Worm (Caenorhabditis elegans) whole organism, late embryonic: ENCODE measurements around the gene wago-5.

Experiments
- C08G9.2 ChIP-seq: sonication (generic microtip); optimal IDR thresholded peaks from 2 replicates; lab custom pipeline; 2016; ENCODE audit warnings: mild to moderate bottlenecking, missing genetic modification characterization, moderate library complexity, missing compliant biosample characterization
- K02D7.2 ChIP-seq: sonication (generic microtip); optimal IDR thresholded peaks from 2 replicates; lab custom pipeline; 2017; ENCODE audit warnings: mild to moderate bottlenecking, missing genetic modification characterization, missing compliant biosample characterization
- K09A11.1 ChIP-seq: sonication (generic microtip); optimal IDR thresholded peaks from 2 replicates; lab custom pipeline; 2017; ENCODE audit warnings: antibody characterized with exemption, mild to moderate bottlenecking, missing genetic modification characterization, missing compliant biosample characterization; ENCODE audit not compliant: insufficient read depth
- ama-1 ChIP-seq: fragments of 150-350 bp; optimal IDR thresholded peaks from 2 replicates; lab custom pipeline; 2014
- ceh-18 ChIP-seq: sonication (generic microtip); optimal IDR thresholded peaks from 2 replicates; lab custom pipeline; 2016; ENCODE audit warnings: missing genetic modification characterization, missing compliant biosample characterization
- ceh-30 ChIP-seq: fragments of 150-350 bp; optimal IDR thresholded peaks from 2 replicates; lab custom pipeline; 2014; ENCODE audit warnings: missing biosample characterization, missing genetic modification characterization
- ceh-45 ChIP-seq: fragments of 200-800 bp; sonication (Bioruptor generic); IDR thresholded peaks from 2 replicates; pipeline ENCODE4 v1.3.6; 2022; ENCODE audit warnings: missing genetic modification reagents, missing genetic modification characterization, missing compliant biosample characterization
- ceh-48 ChIP-seq: sonication (generic microtip); optimal IDR thresholded peaks from 2 replicates; lab custom pipeline; 2016; ENCODE audit warnings: missing genetic modification characterization, inconsistent platforms, missing compliant biosample characterization
- ceh-6 ChIP-seq: fragments of 200-800 bp; sonication (Bioruptor generic); optimal IDR thresholded peaks from 2 replicates; lab custom pipeline; 2018; ENCODE audit warnings: mild to moderate bottlenecking, missing genetic modification characterization, missing compliant biosample characterization
- che-1 ChIP-seq: sonication (generic microtip); optimal IDR thresholded peaks from 2 replicates; lab custom pipeline; 2016; ENCODE audit warnings: mild to moderate bottlenecking, missing genetic modification characterization, missing compliant biosample characterization
- elt-4 ChIP-seq: sonication (generic microtip); optimal IDR thresholded peaks from 2 replicates; lab custom pipeline; 2016; ENCODE audit warnings: missing genetic modification characterization, missing compliant biosample characterization
- eyg-1 ChIP-seq: sonication (generic microtip); optimal IDR thresholded peaks from 2 replicates; lab custom pipeline; 2016; ENCODE audit warnings: missing genotype, missing genetic modification characterization, missing compliant biosample characterization
- fax-1 ChIP-seq: sonication (generic microtip); optimal IDR thresholded peaks from 2 replicates; lab custom pipeline; 2016; ENCODE audit warnings: missing genotype, missing genetic modification characterization, missing compliant biosample characterization
- gmeb-2 ChIP-seq: sonication (generic microtip); optimal IDR thresholded peaks from 2 replicates; lab custom pipeline; 2016; ENCODE audit warnings: missing genetic modification characterization, inconsistent platforms, missing compliant biosample characterization
- hlh-13 ChIP-seq: fragments of 200-800 bp; sonication (Bioruptor generic); optimal IDR thresholded peaks from 2 replicates; lab custom pipeline; 2018; ENCODE audit warnings: mild to moderate bottlenecking, missing genetic modification characterization, missing compliant biosample characterization
- hlh-15 ChIP-seq: sonication (generic microtip); optimal IDR thresholded peaks from 2 replicates; lab custom pipeline; 2016; ENCODE audit warnings: missing genetic modification characterization, missing compliant biosample characterization
- hlh-30 ChIP-seq: sonication (generic microtip); optimal IDR thresholded peaks from 2 replicates; lab custom pipeline; 2017; ENCODE audit warnings: antibody characterized with exemption, missing genetic modification characterization, missing compliant biosample characterization; ENCODE audit not compliant: insufficient read depth
- hlh-6 ChIP-seq: sonication (generic microtip); optimal IDR thresholded peaks from 2 replicates; lab custom pipeline; 2016; ENCODE audit warnings: missing genotype, missing genetic modification characterization, missing compliant biosample characterization
- lin-11 ChIP-seq: fragments of 200-800 bp; sonication (Bioruptor generic); optimal IDR thresholded peaks from 2 replicates; lab custom pipeline; 2018; ENCODE audit warnings: mild to moderate bottlenecking, missing genetic modification characterization, missing compliant biosample characterization
- pag-3 ChIP-seq: sonication (generic microtip); optimal IDR thresholded peaks from 2 replicates; lab custom pipeline; 2016; ENCODE audit warnings: missing compliant biosample characterization, missing genetic modification characterization, borderline replicate concordance
- pat-9 ChIP-seq: fragments of 200-800 bp; sonication (Bioruptor generic); optimal IDR thresholded peaks from 2 replicates; lab custom pipeline; 2018; ENCODE audit warnings: mild to moderate bottlenecking, missing genetic modification characterization, moderate library complexity, missing compliant biosample characterization
- pax-1 ChIP-seq: fragments of 150-350 bp; optimal IDR thresholded peaks from 2 replicates; lab custom pipeline; 2014; ENCODE audit warnings: missing biosample characterization, missing genetic modification characterization
- pha-2 ChIP-seq: sonication (generic microtip); optimal IDR thresholded peaks from 2 replicates; lab custom pipeline; 2017; ENCODE audit warnings: mild to moderate bottlenecking, missing genetic modification characterization, missing compliant biosample characterization
- pqm-1 ChIP-seq: sonication (generic microtip); optimal IDR thresholded peaks from 2 replicates; lab custom pipeline; 2016; ENCODE audit warnings: missing genetic modification characterization, missing compliant biosample characterization
- pros-1 ChIP-seq: fragments of 150-350 bp; optimal IDR thresholded peaks from 2 replicates; lab custom pipeline; 2014; ENCODE audit warnings: missing biosample characterization, missing genetic modification reagents, missing genetic modification characterization
- rnt-1 ChIP-seq: sonication (generic microtip); optimal IDR thresholded peaks from 2 replicates; lab custom pipeline; 2016; ENCODE audit warnings: missing genetic modification characterization, missing compliant biosample characterization
- sdc-2 ChIP-seq: sonication (generic microtip); optimal IDR thresholded peaks from 2 replicates; lab custom pipeline; 2016; ENCODE audit warnings: missing genotype, missing genetic modification characterization, missing compliant biosample characterization
- sox-2 ChIP-seq: fragments of 200-800 bp; sonication (Bioruptor generic); IDR thresholded peaks from 2 replicates; pipeline ENCODE4 v1.3.6; 2022; ENCODE audit warnings: missing genetic modification reagents, missing genetic modification characterization, missing compliant biosample characterization
- syd-9 ChIP-seq: sonication (generic microtip); optimal IDR thresholded peaks from 2 replicates; lab custom pipeline; 2016; ENCODE audit warnings: mild to moderate bottlenecking, missing genetic modification characterization, moderate library complexity, missing compliant biosample characterization
- tbx-7 ChIP-seq: sonication (generic microtip); optimal IDR thresholded peaks from 2 replicates; lab custom pipeline; 2016; ENCODE audit warnings: missing genotype, missing genetic modification characterization, missing compliant biosample characterization
- unc-42 ChIP-seq: sonication (generic microtip); optimal IDR thresholded peaks from 2 replicates; lab custom pipeline; 2016; ENCODE audit warnings: missing genotype, missing genetic modification characterization, missing compliant biosample characterization
- zip-5 ChIP-seq: sonication (generic microtip); optimal IDR thresholded peaks from 2 replicates; lab custom pipeline; 2016; ENCODE audit warnings: missing genetic modification characterization, missing compliant biosample characterization

wago-5 gene

ce11 chrII:5836153-5836719 is 21.0 kb upstream of the wago-5 start, which contains the start of gene fzo-1 (continued):
- peak; percentile 60 for TF ChIP-seq hlh-15
- TF ChIP-seq C08G9.2 = peak; percentile 90
- no peak for TF ChIP-seq K02D7.2 (tag; lab: Kevin White, UChicago)
- peak; percentile 49 for TF ChIP-seq pax-1
- no peak for TF ChIP-seq che-1 (tag; lab: Kevin White, UChicago)
- peak; percentile 16 for TF ChIP-seq syd-9

- no peak for TF ChIP-seq rnt-1 (tag; lab: Kevin White, UChicago)
- TF ChIP-seq gmeb-2 = no peak
- no peak for TF ChIP-seq sox-2 (GFP tag; lab: Robert Waterston, UW)
Observed at ce11 chrII:5835146-5835545, 19.9 kb upstream of the wago-5 start.

- TF ChIP-seq pha-2 (tag; lab: Kevin White, UChicago) (no peak), eyg-1 (tag; lab: Kevin White, UChicago) (no peak), unc-42 (tag; lab: Kevin White, UChicago) (no peak), tbx-7 (no peak), fax-1 (tag; lab: Kevin White, UChicago) (no peak), sdc-2 (no peak), ceh-30 (tag; lab: Kevin White, UChicago) (no peak), ceh-45 (GFP tag; lab: Robert Waterston, UW) (no peak), pax-1 (no peak), pros-1 (no peak), K09A11.1 (tag; lab: Kevin White, UChicago) (no peak)
Observed at ce11 chrII:5833136-5833535, 17.9 kb upstream of the wago-5 start, which contains the start of gene gtap-1. Gene gtap-1 (minus strand): TSS chrII:5833236.

ce11 chrII:5831373-5831772 is 16.1 kb upstream of the wago-5 start:
- TF ChIP-seq che-1 (tag; lab: Kevin White, UChicago) (no peak), lin-11 (no peak), pha-2 (tag; lab: Kevin White, UChicago) (no peak), hlh-15 (no peak), elt-4 (tag; lab: Kevin White, UChicago) (no peak)
- TF ChIP-seq, all 69 proteins: peak for 0

ce11 chrII:5829940-5830424 is 14.7 kb upstream of the wago-5 start, which contains the start of gene col-74:
Gene col-74 (plus strand): TSS chrII:5830374.
- TF ChIP-seq pat-9 (tag; lab: Kevin White, UChicago) = no peak
- TF ChIP-seq hlh-6 (tag; lab: Kevin White, UChicago) = no peak
- TF ChIP-seq sdc-2 = no peak
- TF ChIP-seq ceh-48 (tag; lab: Kevin White, UChicago) = no peak
- no peak for TF ChIP-seq pag-3 (tag; lab: Kevin White, UChicago)
- TF ChIP-seq K02D7.2 (tag; lab: Kevin White, UChicago) = no peak
- TF ChIP-seq ceh-18 (tag; lab: Kevin White, UChicago) = no peak
- no peak for TF ChIP-seq ceh-6 (GFP tag; lab: Kevin White, UChicago)
- TF ChIP-seq hlh-13 (GFP tag; lab: Kevin White, UChicago) = no peak
- TF ChIP-seq ceh-45 (GFP tag; lab: Robert Waterston, UW) = no peak
- no peak for TF ChIP-seq K09A11.1 (tag; lab: Kevin White, UChicago)
- TF ChIP-seq lin-11 = no peak
- TF ChIP-seq hlh-30 (tag; lab: Kevin White, UChicago) = no peak
- no peak for TF ChIP-seq zip-5 (tag; lab: Kevin White, UChicago)
- no peak for TF ChIP-seq ama-1 (lab: Kevin White, UChicago)
- no peak for TF ChIP-seq pqm-1 (tag; lab: Kevin White, UChicago)
